Fruit fly (Drosophila melanogaster) whole organism, embryonic: Measurements from ENCODE around the gene dls.
A peak's percentile ranks its signal among the peaks of the same experiment; 100 is the strongest.

Experiments used
- Ada2b ChIP-seq: fragments of 200-800 bp; sonication (Bioruptor generic); IDR thresholded peaks from 2 replicates; pipeline ENCODE4 v1.3.6; 2022; ENCODE audit warnings: missing biosample characterization, missing genetic modification characterization
- Adf1 ChIP-seq: fragments of 200-800 bp; sonication (Bioruptor generic); IDR thresholded peaks from 2 replicates; pipeline ENCODE4 v1.3.6; 2022; ENCODE audit warnings: missing biosample characterization, missing genetic modification characterization
- Bgb ChIP-seq: fragments of 200-800 bp; sonication (Bioruptor generic); IDR thresholded peaks from 2 replicates; pipeline ENCODE4 v1.3.6; 2022; ENCODE audit warnings: missing biosample characterization, missing genetic modification characterization; ENCODE audit not compliant: partially characterized antibody
- CG10209 ChIP-seq: fragments of 200-800 bp; sonication (Bioruptor generic); optimal IDR thresholded peaks from 3 replicates; lab custom pipeline; 2017; ENCODE audit warnings: missing biosample characterization, mild to moderate bottlenecking, missing genetic modification characterization, missing genetic modification reagents
- CG10321 ChIP-seq: fragments of 200-800 bp; sonication (Bioruptor generic); IDR thresholded peaks from 2 replicates; pipeline ENCODE4 v1.3.6; 2022; ENCODE audit warnings: missing biosample characterization, missing genetic modification characterization
- CG10431 ChIP-seq: fragments of 200-800 bp; sonication (Bioruptor generic); optimal IDR thresholded peaks from 3 replicates; lab custom pipeline; 2018; ENCODE audit warnings: missing biosample characterization, mild to moderate bottlenecking, missing genetic modification characterization
- CG10543 ChIP-seq: fragments of 200-800 bp; sonication (Bioruptor generic); optimal IDR thresholded peaks from 3 replicates; lab custom pipeline; 2017; ENCODE audit warnings: missing biosample characterization, mild to moderate bottlenecking, missing genetic modification characterization, moderate library complexity
- CG11456 ChIP-seq: fragments of 200-800 bp; sonication (Bioruptor generic); IDR thresholded peaks from 3 replicates; pipeline ENCODE4 v1.3.6; 2022; ENCODE audit warnings: missing biosample characterization, missing genetic modification characterization
- CG13424 ChIP-seq: fragments of 200-800 bp; sonication (Bioruptor generic); optimal IDR thresholded peaks from 2 replicates; lab custom pipeline; 2019; ENCODE audit warnings: missing biosample characterization, mild to moderate bottlenecking, missing genetic modification characterization, moderate library complexity
- CG13624 ChIP-seq: fragments of 200-800 bp; sonication (Bioruptor generic); optimal IDR thresholded peaks from 2 replicates; lab custom pipeline; 2016; ENCODE audit warnings: missing biosample characterization, missing genetic modification characterization
- CG14710 ChIP-seq: fragments of 200-800 bp; sonication (Bioruptor generic); optimal IDR thresholded peaks from 3 replicates; lab custom pipeline; 2019; ENCODE audit warnings: missing biosample characterization, mild to moderate bottlenecking, missing genetic modification characterization, moderate library complexity
- CG15073 ChIP-seq: fragments of 200-800 bp; sonication (Bioruptor generic); optimal IDR thresholded peaks from 2 replicates; lab custom pipeline; 2016; ENCODE audit warnings: missing biosample characterization, missing genetic modification characterization
- CG16815 ChIP-seq: fragments of 200-800 bp; sonication (Bioruptor generic); optimal IDR thresholded peaks from 3 replicates; lab custom pipeline; 2017; ENCODE audit warnings: missing biosample characterization, mild to moderate bottlenecking, missing genetic modification characterization
- CG17912 ChIP-seq: fragments of 200-800 bp; sonication (Bioruptor generic); optimal IDR thresholded peaks from 2 replicates; lab custom pipeline; 2018; ENCODE audit warnings: missing biosample characterization, mild to moderate bottlenecking, missing genetic modification characterization
- CG3065 ChIP-seq: fragments of 200-800 bp; sonication (Bioruptor generic); optimal IDR thresholded peaks from 2 replicates; lab custom pipeline; 2016; ENCODE audit warnings: missing biosample characterization, missing genetic modification characterization
- CG31388 ChIP-seq: fragments of 200-800 bp; sonication (Bioruptor generic); optimal IDR thresholded peaks from 2 replicates; lab custom pipeline; 2016; ENCODE audit warnings: missing biosample characterization, missing genetic modification characterization
- CG34224 ChIP-seq: fragments of 200-800 bp; sonication (Bioruptor generic); IDR thresholded peaks from 3 replicates; pipeline ENCODE4 v1.3.6; 2022; ENCODE audit warnings: missing biosample characterization, missing genetic modification characterization; ENCODE audit not compliant: partially characterized antibody
- CG4404 ChIP-seq: fragments of 200-800 bp; sonication (Bioruptor generic); IDR thresholded peaks from 2 replicates; pipeline ENCODE4 v1.3.6; 2022; ENCODE audit warnings: missing biosample characterization, missing genetic modification characterization
- CG4820 ChIP-seq: fragments of 200-800 bp; sonication (Bioruptor generic); optimal IDR thresholded peaks from 3 replicates; lab custom pipeline; 2016; ENCODE audit warnings: missing biosample characterization, missing genetic modification characterization
- CG6254 ChIP-seq: fragments of 200-800 bp; sonication (Bioruptor generic); optimal IDR thresholded peaks from 3 replicates; lab custom pipeline; 2017; ENCODE audit warnings: mild to moderate bottlenecking, missing biosample characterization, missing genetic modification reagents, missing genetic modification characterization
- CG7745 ChIP-seq: fragments of 200-800 bp; sonication (Bioruptor generic); optimal IDR thresholded peaks from 2 replicates; lab custom pipeline; 2018; ENCODE audit warnings: missing biosample characterization, mild to moderate bottlenecking, missing genetic modification characterization, moderate library complexity
- CrebB ChIP-seq: fragments of 200-800 bp; sonication (Bioruptor generic); optimal IDR thresholded peaks from 3 replicates; lab custom pipeline; 2018; ENCODE audit warnings: missing biosample characterization, mild to moderate bottlenecking, missing genetic modification characterization
- D19B ChIP-seq: fragments of 200-800 bp; sonication (Bioruptor generic); optimal IDR thresholded peaks from 2 replicates; lab custom pipeline; 2017; ENCODE audit warnings: missing biosample characterization, mild to moderate bottlenecking, missing genetic modification characterization
- Dbx ChIP-seq: fragments of 200-800 bp; sonication (Bioruptor generic); IDR thresholded peaks from 3 replicates; pipeline ENCODE4 v1.3.6; 2022; ENCODE audit warnings: missing biosample characterization, missing genetic modification characterization
- Drgx ChIP-seq: fragments of 200-800 bp; sonication (Bioruptor generic); IDR thresholded peaks from 2 replicates; pipeline ENCODE4 v1.3.6; 2022; ENCODE audit warnings: missing biosample characterization, missing genetic modification characterization
- Fer3 ChIP-seq: fragments of 200-800 bp; sonication (Bioruptor generic); optimal IDR thresholded peaks from 2 replicates; lab custom pipeline; 2018; ENCODE audit warnings: missing biosample characterization, mild to moderate bottlenecking, missing genetic modification characterization, moderate library complexity
- MBD-R2 ChIP-seq: fragments of 200-800 bp; sonication (Bioruptor generic); IDR thresholded peaks from 2 replicates; pipeline ENCODE4 v1.3.6; 2022; ENCODE audit warnings: missing biosample characterization, missing genetic modification characterization
- Med ChIP-seq: fragments of 200-800 bp; sonication (Bioruptor generic); peaks from one replicate; lab custom pipeline; 2016; ENCODE audit warnings: missing biosample characterization, missing genetic modification characterization, mild to moderate bottlenecking, inconsistent platforms, moderate library complexity
- PHDP ChIP-seq: fragments of 200-800 bp; sonication (Bioruptor generic); optimal IDR thresholded peaks from 3 replicates; lab custom pipeline; 2018; ENCODE audit warnings: missing biosample characterization, mild to moderate bottlenecking, missing genetic modification characterization, moderate library complexity
- Rx ChIP-seq: fragments of 200-800 bp; sonication (Bioruptor generic); IDR thresholded peaks from 2 replicates; pipeline ENCODE4 v1.3.6; 2022; ENCODE audit warnings: missing biosample characterization, missing genetic modification characterization
- Sry-β ChIP-seq: fragments of 200-800 bp; sonication (Bioruptor generic); optimal IDR thresholded peaks from 2 replicates; lab custom pipeline; 2018; ENCODE audit warnings: missing biosample characterization, mild to moderate bottlenecking, missing genetic modification characterization, moderate library complexity
- ato ChIP-seq: fragments of 200-800 bp; sonication (Bioruptor generic); IDR thresholded peaks from 2 replicates; pipeline ENCODE4 v1.3.6; 2022; ENCODE audit warnings: missing biosample characterization, missing genetic modification characterization; ENCODE audit not compliant: partially characterized antibody
- bigmax ChIP-seq: fragments of 200-800 bp; sonication (Bioruptor generic); optimal IDR thresholded peaks from 2 replicates; lab custom pipeline; 2018; ENCODE audit warnings: missing biosample characterization, mild to moderate bottlenecking, missing genetic modification characterization
- crc ChIP-seq: fragments of 200-800 bp; sonication (Bioruptor generic); optimal IDR thresholded peaks from 2 replicates; lab custom pipeline; 2016; ENCODE audit warnings: missing biosample characterization, missing genetic modification characterization
- dimm ChIP-seq: fragments of 200-800 bp; sonication (Bioruptor generic); IDR thresholded peaks from 2 replicates; pipeline ENCODE4 v1.3.6; 2022; ENCODE audit warnings: missing biosample characterization, missing genetic modification characterization
- eve ChIP-seq, 2 experiments: fragments of >200 bp; optimal IDR thresholded peaks; 2 replicates each; lab custom pipeline; 2017; ENCODE audit warnings: missing biosample characterization in 2 of 2, missing genetic modification characterization in 2 of 2
- exex ChIP-seq: fragments of 200-800 bp; sonication (Bioruptor generic); optimal IDR thresholded peaks from 4 replicates; lab custom pipeline; 2018; ENCODE audit warnings: missing biosample characterization, mild to moderate bottlenecking, missing genetic modification characterization, moderate library complexity
- fd64A ChIP-seq: fragments of 200-800 bp; sonication (Bioruptor generic); optimal IDR thresholded peaks from 3 replicates; lab custom pipeline; 2018; ENCODE audit warnings: missing biosample characterization, mild to moderate bottlenecking, missing genetic modification characterization
- grn ChIP-seq: fragments of 200-800 bp; sonication (Bioruptor generic); optimal IDR thresholded peaks from 3 replicates; lab custom pipeline; 2017; ENCODE audit warnings: missing biosample characterization, missing genetic modification characterization
- luna ChIP-seq: fragments of 200-800 bp; sonication (Bioruptor generic); optimal IDR thresholded peaks from 2 replicates; lab custom pipeline; 2016; ENCODE audit warnings: missing biosample characterization, missing genetic modification characterization
- prd ChIP-seq, 3 experiments: fragments of >200 bp in 2 of 3; fragments of 200-800 bp in 1 of 3; sonication (Bioruptor generic) in 1 of 3; optimal IDR thresholded peaks in 2 of 3; IDR thresholded peaks in 1 of 3; 2 replicates in 2 of 3; 3 replicates in 1 of 3; pipeline versions ENCODE4 v1.3.6 to Lab custom; 2017 to 2022; ENCODE audit warnings: missing biosample characterization in 1 of 3, missing genetic modification characterization in 1 of 3
- pzg ChIP-seq: fragments of 200-800 bp; sonication (Bioruptor generic); optimal IDR thresholded peaks from 3 replicates; lab custom pipeline; 2018; ENCODE audit warnings: missing biosample characterization, mild to moderate bottlenecking, missing genetic modification characterization, moderate library complexity
- rib ChIP-seq: fragments of 200-800 bp; sonication (Bioruptor generic); IDR thresholded peaks from 2 replicates; pipeline ENCODE4 v1.3.6; 2022; ENCODE audit warnings: missing biosample characterization, missing genetic modification characterization
- sima ChIP-seq: fragments of 200-800 bp; sonication (Bioruptor generic); optimal IDR thresholded peaks from 2 replicates; lab custom pipeline; 2016; ENCODE audit warnings: missing biosample characterization, missing genetic modification characterization
- ssp ChIP-seq: fragments of 200-800 bp; sonication (Bioruptor generic); IDR thresholded peaks from 2 replicates; pipeline ENCODE4 v1.3.6; 2022; ENCODE audit warnings: missing biosample characterization, missing genetic modification characterization
- tna ChIP-seq: fragments of 200-800 bp; sonication (Bioruptor generic); IDR thresholded peaks from 2 replicates; pipeline ENCODE4 v1.3.6; 2022; ENCODE audit warnings: missing biosample characterization, missing genetic modification characterization; ENCODE audit not compliant: partially characterized antibody
- trem ChIP-seq: fragments of 200-800 bp; optimal IDR thresholded peaks from 3 replicates; lab custom pipeline; 2019; ENCODE audit warnings: missing biosample characterization, mild to moderate bottlenecking, missing genetic modification characterization, moderate library complexity
- tup ChIP-seq: fragments of 200-800 bp; sonication (Bioruptor generic); optimal IDR thresholded peaks from 2 replicates; lab custom pipeline; 2016; ENCODE audit warnings: missing biosample characterization, mild to moderate bottlenecking, missing genetic modification characterization, moderate library complexity
- yki ChIP-seq: fragments of >200 bp; optimal IDR thresholded peaks from 3 replicates; lab custom pipeline; 2018

dls gene

DNA sequence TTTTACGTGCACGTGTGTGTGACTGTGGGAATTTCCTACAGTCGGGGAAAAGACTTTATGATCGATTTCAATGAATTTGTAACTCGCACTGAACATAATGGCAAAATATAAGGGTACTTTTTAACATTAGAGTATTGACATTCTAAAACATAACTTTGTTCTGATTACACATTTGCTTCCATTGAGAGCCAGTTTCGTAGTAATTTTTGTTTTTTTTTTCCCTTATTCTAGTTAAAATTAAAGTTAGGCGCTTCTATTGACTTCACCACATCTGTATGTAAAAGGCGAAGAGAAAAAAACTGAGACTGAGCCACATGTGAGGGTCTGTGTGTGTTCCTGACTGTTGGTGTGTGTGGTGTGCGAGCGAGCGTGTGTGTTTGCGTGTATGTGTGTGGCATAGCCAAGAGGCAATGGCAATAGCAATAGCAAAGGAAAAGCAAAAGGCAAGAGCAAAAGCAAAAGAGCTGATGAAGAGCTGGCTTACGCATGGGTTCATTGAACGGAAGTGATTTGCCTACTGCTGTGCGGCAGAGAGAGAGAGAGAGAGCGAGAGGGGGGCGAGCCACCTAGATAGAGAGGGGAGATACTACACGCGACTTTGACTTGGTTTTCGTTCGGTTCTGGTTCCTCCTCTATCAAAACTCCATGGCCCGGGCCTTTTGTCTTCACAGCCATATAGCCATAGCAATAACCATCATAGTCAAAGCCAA is 39.1 kb upstream of the dls start (continued):
- TF ChIP-seq Med (GFP tag; lab: Kevin White, UChicago) = peak; percentile 82
- TF ChIP-seq CG4404 = no peak
- peak in 1 of 2 experiments; percentile 92 for TF ChIP-seq eve (GFP tag; optimal IDR thresholded peaks at IDR 0.05; lab: Kevin White, UChicago)
- peak; percentile 23 for TF ChIP-seq CrebB (tag; lab: Kevin White, UChicago)
- peak; percentile 19 for TF ChIP-seq trem (tag; lab: Kevin White, UChicago)
- TF ChIP-seq exex (tag; lab: Kevin White, UChicago) = no peak
- TF ChIP-seq ato (GFP tag; lab: Robert Waterston, UW) = no peak
- TF ChIP-seq Ada2b (GFP tag; lab: Robert Waterston, UW) = peak; percentile 70
- TF ChIP-seq bigmax (GFP tag; lab: Kevin White, UChicago) = no peak
- TF ChIP-seq yki = no peak
- TF ChIP-seq Rx (GFP tag; lab: Robert Waterston, UW) = peak; percentile 18; the same call in 1 of the 2 replicates
- TF ChIP-seq crc (GFP tag; lab: Kevin White, UChicago) = peak; percentile 72
- peak; percentile 84 for TF ChIP-seq PHDP
- no peak for TF ChIP-seq pzg (GFP tag; lab: Kevin White, UChicago)
- TF ChIP-seq CG14710 (tag; lab: Kevin White, UChicago) = peak; percentile 54
- TF ChIP-seq dimm (GFP tag; lab: Robert Waterston, UW) = no peak
- TF ChIP-seq grn = no peak
- no peak for TF ChIP-seq CG34224
- TF ChIP-seq CG15073 (GFP tag; lab: Kevin White, UChicago) = no peak
- no peak for TF ChIP-seq tup (GFP tag; lab: Kevin White, UChicago)
- TF ChIP-seq rib = 0 out of 2 replicates have a peak, but pooled peaks have one; percentile 41
- no peak for TF ChIP-seq tna (GFP tag; lab: Robert Waterston, UW)
- peak; percentile 66 for TF ChIP-seq CG6254 (GFP tag; lab: Kevin White, UChicago)
- peak; percentile 69 for TF ChIP-seq Drgx (GFP tag; lab: Robert Waterston, UW)
- peak; percentile 76 for TF ChIP-seq CG13624 (GFP tag; lab: Kevin White, UChicago)
- no peak for TF ChIP-seq luna (GFP tag; lab: Kevin White, UChicago)
- TF ChIP-seq CG10431 (GFP tag; lab: Kevin White, UChicago) = peak; percentile 42
- peak; percentile 34; the same call in 1 of the 2 replicates for TF ChIP-seq ssp (GFP tag; lab: Robert Waterston, UW)
- TF ChIP-seq CG10321 (GFP tag; lab: Robert Waterston, UW) = no peak
- no peak for TF ChIP-seq CG3065 (GFP tag; lab: Kevin White, UChicago)
- peak; percentile 6 for TF ChIP-seq sima (GFP tag; lab: Kevin White, UChicago)
- TF ChIP-seq Dbx (GFP tag; lab: Robert Waterston, UW) = peak; percentile 62; the same call in 2 of the 3 replicates
- TF ChIP-seq CG11456 = no peak
- no peak for TF ChIP-seq prd (optimal IDR thresholded peaks at IDR 0.05; lab: Kevin White, UChicago)
- TF ChIP-seq prd (GFP tag; IDR thresholded peaks at IDR 0.05; lab: Robert Waterston, UW) = peak; percentile 60; the same call in 2 of the 3 replicates
- no peak for TF ChIP-seq fd64A
- TF ChIP-seq CG13424 (tag; lab: Kevin White, UChicago) = peak; percentile 85
- no peak for TF ChIP-seq CG31388 (GFP tag; lab: Kevin White, UChicago)
- no peak for TF ChIP-seq Sry-β (GFP tag; lab: Kevin White, UChicago)
- TF ChIP-seq CG16815 (GFP tag; lab: Kevin White, UChicago) = peak; percentile 46
- peak; percentile 52; the same call in 1 of the 2 replicates for TF ChIP-seq Adf1 (GFP tag; lab: Robert Waterston, UW)
- no peak for TF ChIP-seq CG7745 (tag; lab: Kevin White, UChicago)
- TF ChIP-seq MBD-R2 (GFP tag; lab: Robert Waterston, UW) = no peak; the same call in 1 of the 2 replicates
- peak; percentile 79 for TF ChIP-seq CG10543 (GFP tag; lab: Kevin White, UChicago)
- peak; percentile 82 for TF ChIP-seq CG10209 (GFP tag; lab: Kevin White, UChicago)
- no peak for TF ChIP-seq Bgb (GFP tag; lab: Robert Waterston, UW)
- TF ChIP-seq D19B (GFP tag; lab: Kevin White, UChicago) = peak; percentile 62
- peak; percentile 75 for TF ChIP-seq Fer3 (tag; lab: Kevin White, UChicago)
- no peak for TF ChIP-seq CG17912 (GFP tag; lab: Kevin White, UChicago)
- TF ChIP-seq CG4820 (GFP tag; lab: Kevin White, UChicago) = peak; percentile 51
